Fruit fly (Drosophila melanogaster): Measurements from ENCODE around the gene sordd1.

DNA sequence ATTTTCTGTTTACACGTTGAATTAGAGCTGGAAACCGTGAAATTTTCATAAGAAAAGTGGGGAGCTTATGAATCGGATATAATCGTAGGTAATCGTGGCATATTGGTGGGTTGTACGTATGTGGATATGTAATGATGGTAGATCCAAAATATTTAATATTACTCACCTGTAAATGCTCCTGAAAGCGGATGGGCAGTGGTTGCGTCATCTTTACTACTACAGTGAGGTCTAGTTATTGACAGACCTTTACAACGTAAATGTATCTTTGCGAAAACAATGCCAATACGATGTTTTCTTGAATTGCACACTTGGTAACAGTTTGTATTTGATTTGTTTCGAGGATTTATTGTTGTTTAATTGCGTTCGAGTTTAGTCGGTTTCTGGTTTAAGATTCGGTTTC is 38.1 kb upstream of the sordd1 start:
- no peak for TF ChIP-seq CG32772 (GFP tag; IDR thresholded peaks at IDR 0.05)
- no peak for TF ChIP-seq CG15073 (GFP tag; optimal IDR thresholded peaks at IDR 0.05)
- TF ChIP-seq gcm2 (GFP tag; optimal IDR thresholded peaks at IDR 0.05), result no peak
- TF ChIP-seq CG10321 (GFP tag; IDR thresholded peaks at IDR 0.05), result no peak
- no peak for TF ChIP-seq Fer3 (tag; optimal IDR thresholded peaks at IDR 0.05)
- TF ChIP-seq CG10654 (GFP tag; optimal IDR thresholded peaks at IDR 0.05), result no peak
- TF ChIP-seq slp2 (GFP tag; optimal IDR thresholded peaks at IDR 0.05), result no peak
- no peak for TF ChIP-seq CG9727 (GFP tag; optimal IDR thresholded peaks at IDR 0.05)
- no peak for TF ChIP-seq CG2202 (tag; optimal IDR thresholded peaks at IDR 0.05)
- TF ChIP-seq gt (GFP tag; IDR thresholded peaks at IDR 0.05), result no peak
- TF ChIP-seq cas (GFP tag; IDR thresholded peaks at IDR 0.05), result no peak
- TF ChIP-seq Rx (GFP tag; IDR thresholded peaks at IDR 0.05), result no peak
